Worm (Caenorhabditis elegans) whole organism, young adult: Measurements from ENCODE around the gene str-231.

Experiments
- B0035.1 ChIP-seq: sonication (generic microtip); optimal IDR thresholded peaks from 2 replicates; lab custom pipeline; 2016; ENCODE audit warnings: missing genetic modification characterization, mild to moderate bottlenecking, missing compliant biosample characterization, missing genotype, missing genetic modification reagents
- C06A6.2 ChIP-seq: fragments of 200-800 bp; sonication (Bioruptor generic); conservative IDR thresholded peaks from 2 replicates; pipeline ENCODE4 v1.3.6; 2022; ENCODE audit warnings: missing genetic modification characterization, missing compliant biosample characterization
- ama-1 ChIP-seq, 3 experiments: fragments of 150-350 bp in 1 of 3; sonication (generic microtip) in 2 of 3; optimal IDR thresholded peaks; 2 replicates each; lab custom pipeline; 2014 to 2018; ENCODE audit warnings: missing biosample characterization in 2 of 3, missing genetic modification characterization in 2 of 3, missing genetic modification reagents in 2 of 3
- athp-1 ChIP-seq: sonication (generic microtip); optimal IDR thresholded peaks from 2 replicates; lab custom pipeline; 2017; ENCODE audit warnings: mild to moderate bottlenecking, missing genetic modification characterization, missing compliant biosample characterization
- attf-5 ChIP-seq: fragments of 200-800 bp; sonication (Bioruptor generic); optimal IDR thresholded peaks from 2 replicates; lab custom pipeline; 2018; ENCODE audit warnings: mild to moderate bottlenecking, missing genetic modification characterization, missing compliant biosample characterization
- chd-7 ChIP-seq: sonication (generic microtip); optimal IDR thresholded peaks from 2 replicates; lab custom pipeline; 2016; ENCODE audit warnings: mild to moderate bottlenecking, missing genetic modification characterization, moderate library complexity, missing compliant biosample characterization
- die-1 ChIP-seq: sonication (generic microtip); optimal IDR thresholded peaks from 2 replicates; lab custom pipeline; 2016; ENCODE audit warnings: missing genotype, mild to moderate bottlenecking, missing genetic modification characterization, missing compliant biosample characterization
- egl-18 ChIP-seq: fragments of 200-800 bp; sonication (Bioruptor generic); IDR thresholded peaks from 2 replicates; pipeline ENCODE4 v1.3.6; 2022; ENCODE audit warnings: missing genetic modification reagents, missing genetic modification characterization, missing compliant biosample characterization
- him-1 ChIP-seq: sonication (generic microtip); optimal IDR thresholded peaks from 2 replicates; lab custom pipeline; 2016; ENCODE audit warnings: missing genotype, missing genetic modification reagents, missing genetic modification characterization, missing compliant biosample characterization
- hlh-12 ChIP-seq: sonication (generic microtip); optimal IDR thresholded peaks from 2 replicates; lab custom pipeline; 2016; ENCODE audit warnings: missing genetic modification characterization, missing compliant biosample characterization
- mcd-1 ChIP-seq: fragments of 200-800 bp; sonication (Bioruptor generic); IDR thresholded peaks from 2 replicates; pipeline ENCODE4 v1.3.6; 2022; ENCODE audit warnings: missing genetic modification reagents, missing genetic modification characterization, missing compliant biosample characterization
- nfyb-1 ChIP-seq: fragments of 200-800 bp; sonication (Bioruptor generic); IDR thresholded peaks from 2 replicates; pipeline ENCODE4 v1.3.6; 2022; ENCODE audit warnings: missing genetic modification reagents, missing genetic modification characterization, missing compliant biosample characterization
- nhr-120 ChIP-seq: fragments of 200-800 bp; sonication (Bioruptor generic); IDR thresholded peaks from 2 replicates; pipeline ENCODE4 v1.3.6; 2022; ENCODE audit warnings: missing genetic modification characterization, missing compliant biosample characterization
- tlf-1 ChIP-seq: fragments of 200-800 bp; sonication (Bioruptor generic); optimal IDR thresholded peaks from 2 replicates; lab custom pipeline; 2018; ENCODE audit warnings: mild to moderate bottlenecking, missing genetic modification characterization, missing compliant biosample characterization

DNA sequence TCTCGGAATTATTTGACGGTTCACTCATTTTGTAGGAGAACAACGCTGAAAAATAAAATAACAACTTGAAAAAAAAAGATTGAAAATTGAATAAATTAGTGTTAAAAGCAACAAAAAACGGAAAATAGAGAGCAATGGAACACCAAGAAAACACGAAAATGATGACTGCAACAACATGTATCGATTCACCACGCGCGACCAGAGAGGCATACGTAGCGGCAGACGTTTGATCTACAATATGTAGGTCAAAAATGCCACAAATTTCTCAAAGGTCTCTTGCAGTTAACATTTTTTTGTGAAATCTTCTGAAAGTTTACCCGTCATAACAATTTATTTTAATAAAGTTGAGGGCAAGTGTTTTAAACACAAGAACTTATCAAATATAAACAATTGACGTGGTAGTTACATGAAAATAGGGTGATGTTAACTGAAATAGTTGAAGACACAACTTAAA, 49.6 kb upstream of the str-231 start, which contains the start of gene F14H3.5:
- TF ChIP-seq attf-5 (GFP tag; lab: Kevin White, UChicago) (no peak), chd-7 (tag; lab: Kevin White, UChicago) (no peak), nfyb-1 (GFP tag; lab: Robert Waterston, UW) (no peak), athp-1 (tag; lab: Kevin White, UChicago) (no peak), hlh-12 (tag; lab: Kevin White, UChicago) (no peak), tlf-1 (GFP tag; lab: Kevin White, UChicago) (no peak), egl-18 (GFP tag; lab: Robert Waterston, UW) (no peak), nhr-120 (GFP tag; lab: Robert Waterston, UW) (no peak), die-1 (tag; lab: Kevin White, UChicago) (no peak), mcd-1 (no peak), him-1 (tag; lab: Kevin White, UChicago) (no peak), B0035.1 (no peak), ama-1 (optimal IDR thresholded peaks at IDR 0.05; lab: Kevin White, UChicago) (no peak), ama-1 (GFP tag; optimal IDR thresholded peaks at IDR 0.05; lab: Kevin White, UChicago) (no peak), C06A6.2 (no peak)
